Worm (Caenorhabditis elegans): Measurements from ENCODE around the gene gcy-20.

gcy-20 gene

DNA sequence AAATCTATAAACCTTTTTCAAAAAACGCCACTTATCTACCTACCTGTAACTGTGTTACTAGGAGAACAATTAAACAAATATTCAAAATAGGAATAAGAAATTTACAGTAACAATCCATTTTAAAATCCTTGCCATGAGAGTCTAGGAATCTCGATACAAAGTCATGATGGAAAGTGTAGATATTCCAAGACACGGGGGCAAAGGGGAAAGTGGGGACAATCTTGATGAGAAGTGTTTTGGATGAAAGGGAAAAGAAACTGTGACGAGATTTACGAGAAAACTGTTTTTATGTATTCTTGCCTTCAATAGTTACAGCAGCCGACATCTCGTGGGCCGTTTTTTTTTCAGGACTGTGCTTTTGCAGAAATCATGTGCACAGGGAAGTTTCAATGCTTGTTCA is 28.6 kb upstream of the gcy-20 start, which contains the start of gene F28G4.2:
F28G4.2 (minus strand) TSS at position 175 of the 400 bp plus-strand sequence.
- TF ChIP-seq tra-4 (tag; optimal IDR thresholded peaks at IDR 0.05) (no peak), ceh-13 (GFP tag; optimal IDR thresholded peaks at IDR 0.05) (no peak), sea-1 (GFP tag; conservative IDR thresholded peaks at IDR 0.05) (no peak), aly-1 (tag; optimal IDR thresholded peaks at IDR 0.05) (no peak), hmbx-1 (tag; optimal IDR thresholded peaks at IDR 0.05) (no peak), ets-7 (tag; optimal IDR thresholded peaks at IDR 0.05) (no peak), tbx-11 (GFP tag; IDR thresholded peaks at IDR 0.05) (no peak), scrt-1 (GFP tag; IDR thresholded peaks at IDR 0.05) (no peak), tbx-37 (GFP tag; conservative IDR thresholded peaks at IDR 0.05) (no peak), ama-1 (optimal IDR thresholded peaks at IDR 0.05) (no peak), flt-1 (GFP tag; IDR thresholded peaks at IDR 0.05) (no peak), hnd-1 (tag; optimal IDR thresholded peaks at IDR 0.05) (no peak), F13C5.2 (tag; optimal IDR thresholded peaks at IDR 0.05) (no peak), B0310.2 (tag; optimal IDR thresholded peaks at IDR 0.05) (no peak), pes-1 (GFP tag; IDR thresholded peaks at IDR 0.05) (no peak), ceh-36 (tag; optimal IDR thresholded peaks at IDR 0.05) (no peak)

DNA sequence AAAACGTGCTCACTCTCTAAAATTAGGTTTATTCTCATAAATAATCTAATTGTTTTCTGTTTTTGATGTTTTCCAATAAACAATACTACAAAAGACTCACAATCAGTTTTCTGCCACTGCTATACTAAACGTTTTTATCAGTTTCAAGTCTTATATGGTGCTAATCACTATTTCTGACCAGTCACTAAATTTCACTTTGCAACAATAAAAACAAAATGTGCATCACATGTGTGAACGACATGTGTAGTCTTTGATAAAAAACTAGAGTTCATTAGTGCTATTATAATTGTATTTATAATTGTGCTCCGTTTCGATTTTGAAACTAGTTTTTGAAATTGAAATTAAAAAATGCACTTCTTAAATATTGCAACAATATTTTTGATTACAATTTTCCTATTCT is 24.3 kb upstream of the gcy-20 start, which contains the start of gene cyp-37B1:
cyp-37B1 (plus strand) TSS at position 199 of the 400 bp plus-strand sequence.
- TF ChIP-seq tra-4 (tag; optimal IDR thresholded peaks at IDR 0.05) (no peak), hmg-4 (GFP tag; optimal IDR thresholded peaks at IDR 0.05) (no peak), tbx-37 (GFP tag; conservative IDR thresholded peaks at IDR 0.05) (no peak), B0310.2 (tag; optimal IDR thresholded peaks at IDR 0.05) (no peak), F13C5.2 (tag; optimal IDR thresholded peaks at IDR 0.05) (no peak), flt-1 (GFP tag; IDR thresholded peaks at IDR 0.05) (no peak), ceh-36 (tag; optimal IDR thresholded peaks at IDR 0.05) (no peak), pes-1 (GFP tag; IDR thresholded peaks at IDR 0.05) (no peak), sea-1 (GFP tag; conservative IDR thresholded peaks at IDR 0.05) (no peak), tbx-11 (GFP tag; IDR thresholded peaks at IDR 0.05) (no peak), ama-1 (optimal IDR thresholded peaks at IDR 0.05) (no peak), hmbx-1 (tag; optimal IDR thresholded peaks at IDR 0.05) (no peak), scrt-1 (GFP tag; IDR thresholded peaks at IDR 0.05) (no peak), ceh-13 (GFP tag; optimal IDR thresholded peaks at IDR 0.05) (no peak), ets-7 (tag; optimal IDR thresholded peaks at IDR 0.05) (no peak), hnd-1 (tag; optimal IDR thresholded peaks at IDR 0.05) (no peak), aly-1 (tag; optimal IDR thresholded peaks at IDR 0.05) (no peak)

DNA sequence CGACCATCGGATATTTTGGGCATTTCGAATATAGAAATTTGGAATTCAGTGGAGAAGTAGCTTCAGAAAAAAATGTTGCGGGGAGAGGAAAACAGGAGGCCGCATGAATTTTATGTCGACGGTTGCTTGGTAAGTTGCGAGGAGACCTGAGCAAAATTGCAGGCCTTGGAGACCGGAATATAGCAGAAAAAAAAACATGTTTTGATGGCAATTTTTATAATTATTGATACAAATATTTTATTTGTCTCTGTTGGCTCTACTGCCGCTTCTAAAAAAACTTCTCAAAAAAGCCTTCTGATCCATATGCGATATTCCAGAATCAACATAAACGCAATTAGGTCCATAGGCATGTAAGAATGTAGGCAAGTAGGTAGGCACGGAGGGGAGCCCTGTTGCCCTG is 21.8 kb upstream of the gcy-20 start, which contains the start of gene pacl-1:
pacl-1 (minus strand) TSS at position 101 of the 400 bp plus-strand sequence.
- TF ChIP-seq ets-7 (tag; optimal IDR thresholded peaks at IDR 0.05) = no peak
- no peak for TF ChIP-seq tra-4 (tag; optimal IDR thresholded peaks at IDR 0.05)
- no peak for TF ChIP-seq tbx-37 (GFP tag; conservative IDR thresholded peaks at IDR 0.05)
- TF ChIP-seq sea-1 (GFP tag; conservative IDR thresholded peaks at IDR 0.05) = no peak
- no peak for TF ChIP-seq hmg-4 (GFP tag; optimal IDR thresholded peaks at IDR 0.05)

DNA sequence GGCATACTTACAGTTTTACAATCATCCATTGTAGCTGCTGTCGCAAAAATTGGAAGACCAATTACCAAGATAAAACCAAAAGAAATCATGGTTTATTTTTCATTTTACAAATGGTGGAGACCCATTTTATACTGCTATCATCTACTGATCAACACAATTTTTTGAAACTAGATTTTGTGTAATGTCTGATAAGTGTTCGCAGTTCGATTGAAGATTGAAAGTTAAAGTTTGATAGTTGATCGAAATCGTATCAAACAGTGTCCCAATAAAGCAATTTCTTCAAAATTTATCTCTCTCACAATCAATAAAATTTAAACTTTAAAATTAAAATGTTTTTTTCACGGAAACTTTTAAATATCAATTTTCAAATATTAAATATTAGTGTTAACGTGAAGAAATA is 17.5 kb upstream of the gcy-20 start, which contains the start of gene T13F3.6:
T13F3.6 (minus strand) TSS at position 101 of the 400 bp plus-strand sequence.
- no peak for TF ChIP-seq scrt-1 (GFP tag; IDR thresholded peaks at IDR 0.05)

DNA sequence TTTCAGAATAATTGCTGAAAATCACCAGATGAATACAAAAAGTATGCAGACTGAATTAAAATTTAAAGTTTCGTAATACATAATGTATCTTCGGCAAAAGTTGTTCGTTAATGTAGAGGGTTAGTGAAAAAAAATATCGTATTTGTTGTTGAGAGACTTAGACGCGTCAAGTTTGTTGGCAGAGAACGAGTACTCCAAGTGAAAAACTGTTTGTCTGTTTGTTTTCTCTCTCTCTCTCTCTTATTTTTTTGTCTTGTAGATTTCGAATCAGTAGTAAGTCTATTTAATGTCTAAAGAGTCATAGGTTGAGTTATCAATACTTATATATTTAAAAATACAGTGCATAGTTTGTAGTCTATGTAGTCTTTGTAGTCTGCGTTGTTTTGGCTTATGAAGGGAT is 16.0 kb upstream of the gcy-20 start, which contains the start of the genes fbxa-2 and T13F3.8:
fbxa-2 (minus strand) TSS at position 101 of the 400 bp plus-strand sequence.
T13F3.8 (plus strand) TSS at position 245 of the 400 bp plus-strand sequence.
- TF ChIP-seq hnd-1 (tag; optimal IDR thresholded peaks at IDR 0.05) = no peak

DNA sequence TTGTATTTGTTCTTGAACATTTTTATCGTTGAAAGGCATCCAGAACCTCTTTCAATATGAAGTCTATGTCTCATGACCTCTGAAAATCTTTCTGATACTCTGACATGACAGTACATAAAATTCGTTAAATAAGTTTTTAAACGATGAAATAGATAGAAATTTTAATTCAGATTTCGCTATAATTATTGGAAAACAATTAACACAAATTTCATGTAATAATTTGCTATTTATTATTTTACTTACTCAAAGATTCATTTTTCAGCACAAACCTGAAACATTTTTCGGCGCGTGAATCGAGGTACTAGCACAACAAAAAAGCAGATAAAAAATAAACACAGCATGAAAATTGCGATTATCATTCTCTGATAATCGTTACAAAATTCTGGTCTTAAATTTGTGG is 12.9 kb upstream of the gcy-20 start, which contains the start of gene T13F3.4:
T13F3.4 (minus strand) TSS at position 101 of the 400 bp plus-strand sequence.
- TF ChIP-seq flt-1 (GFP tag; IDR thresholded peaks at IDR 0.05) (no peak), F13C5.2 (tag; optimal IDR thresholded peaks at IDR 0.05) (no peak), ceh-36 (tag; optimal IDR thresholded peaks at IDR 0.05) (no peak), pes-1 (GFP tag; IDR thresholded peaks at IDR 0.05) (no peak), aly-1 (tag; optimal IDR thresholded peaks at IDR 0.05) (no peak), ets-7 (tag; optimal IDR thresholded peaks at IDR 0.05) (no peak), tra-4 (tag; optimal IDR thresholded peaks at IDR 0.05) (no peak), tbx-37 (GFP tag; conservative IDR thresholded peaks at IDR 0.05) (no peak)

DNA sequence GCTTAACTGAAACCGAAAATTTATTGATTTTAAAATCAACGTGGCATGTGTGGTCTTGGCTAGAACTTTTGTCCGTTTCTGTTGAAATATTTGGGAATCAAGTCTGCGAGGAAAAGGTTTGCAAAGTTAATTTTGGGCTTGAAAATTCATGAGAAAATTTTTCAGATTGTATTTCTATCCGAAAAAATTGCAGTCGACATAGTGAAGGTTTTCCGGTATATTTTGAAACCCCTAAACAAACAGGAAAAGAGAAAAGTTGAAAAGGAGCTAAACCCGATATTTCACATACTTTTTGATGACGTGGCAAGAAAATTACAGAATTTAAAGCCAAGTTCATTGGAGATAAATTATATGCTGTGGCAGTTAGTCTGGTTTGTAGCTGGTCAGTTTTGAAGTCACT is 6.1 kb upstream of the gcy-20 start, which contains the start of gene nhr-127:
nhr-127 (plus strand) TSS at position 301 of the 400 bp plus-strand sequence.
- TF ChIP-seq aly-1 (tag; optimal IDR thresholded peaks at IDR 0.05) (no peak), ceh-36 (tag; optimal IDR thresholded peaks at IDR 0.05) (no peak), ets-7 (tag; optimal IDR thresholded peaks at IDR 0.05) (no peak), F13C5.2 (tag; optimal IDR thresholded peaks at IDR 0.05) (no peak), tbx-11 (GFP tag; IDR thresholded peaks at IDR 0.05) (no peak), hnd-1 (tag; optimal IDR thresholded peaks at IDR 0.05) (no peak), hmbx-1 (tag; optimal IDR thresholded peaks at IDR 0.05) (no peak), tra-4 (tag; optimal IDR thresholded peaks at IDR 0.05) (no peak), ama-1 (optimal IDR thresholded peaks at IDR 0.05) (no peak), ceh-13 (GFP tag; optimal IDR thresholded peaks at IDR 0.05) (no peak)

DNA sequence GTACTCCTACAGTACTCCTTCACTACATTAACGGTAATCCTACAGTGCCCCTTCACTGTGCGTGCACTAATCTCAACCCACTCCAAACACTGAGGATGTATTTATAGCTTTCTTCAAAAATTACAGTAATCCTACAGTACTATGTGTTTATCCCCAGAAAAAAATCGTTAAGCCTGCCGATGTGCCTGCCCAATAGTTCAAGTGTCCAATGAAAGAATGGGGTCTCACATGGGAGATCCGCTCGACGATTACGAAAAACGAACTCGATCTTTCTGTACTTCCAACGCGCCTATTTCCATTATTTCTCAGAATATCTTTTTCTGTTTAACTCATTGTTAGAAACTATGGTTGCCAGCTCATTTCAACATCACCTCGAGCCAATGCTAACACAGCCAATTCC is 4.6 kb upstream of the gcy-20 start, which contains the start of gene nhr-218:
nhr-218 (plus strand) TSS at position 301 of the 400 bp plus-strand sequence.
- TF ChIP-seq tbx-37 (GFP tag; conservative IDR thresholded peaks at IDR 0.05) = no peak
- TF ChIP-seq tra-4 (tag; optimal IDR thresholded peaks at IDR 0.05) = no peak
- TF ChIP-seq ceh-36 (tag; optimal IDR thresholded peaks at IDR 0.05) = no peak
- no peak for TF ChIP-seq hmg-4 (GFP tag; optimal IDR thresholded peaks at IDR 0.05)
- no peak for TF ChIP-seq pes-1 (GFP tag; IDR thresholded peaks at IDR 0.05)
- no peak for TF ChIP-seq sea-1 (GFP tag; conservative IDR thresholded peaks at IDR 0.05)
- no peak for TF ChIP-seq ets-7 (tag; optimal IDR thresholded peaks at IDR 0.05)
- no peak for TF ChIP-seq tbx-11 (GFP tag; IDR thresholded peaks at IDR 0.05)
- no peak for TF ChIP-seq aly-1 (tag; optimal IDR thresholded peaks at IDR 0.05)
- TF ChIP-seq F13C5.2 (tag; optimal IDR thresholded peaks at IDR 0.05) = no peak
- no peak for TF ChIP-seq hnd-1 (tag; optimal IDR thresholded peaks at IDR 0.05)
- no peak for TF ChIP-seq scrt-1 (GFP tag; IDR thresholded peaks at IDR 0.05)
- no peak for TF ChIP-seq ceh-13 (GFP tag; optimal IDR thresholded peaks at IDR 0.05)
- no peak for TF ChIP-seq hmbx-1 (tag; optimal IDR thresholded peaks at IDR 0.05)
- TF ChIP-seq ama-1 (optimal IDR thresholded peaks at IDR 0.05) = no peak
- no peak for TF ChIP-seq B0310.2 (tag; optimal IDR thresholded peaks at IDR 0.05)
- no peak for TF ChIP-seq flt-1 (GFP tag; IDR thresholded peaks at IDR 0.05)

All from whole organism, early embryonic.